Worm (Caenorhabditis elegans) whole organism, L4 larva: ENCODE data around the gene F44B9.2.

Source experiments
- F37D6.2 ChIP-seq: sonication (generic microtip); optimal IDR thresholded peaks from 2 replicates; lab custom pipeline; 2016; ENCODE audit warnings: mild to moderate bottlenecking, missing genetic modification characterization, missing compliant biosample characterization
- F44E2.7 ChIP-seq: fragments of 200-800 bp; sonication (Bioruptor generic); IDR thresholded peaks from 2 replicates; pipeline ENCODE4 v2.1.2; 2022; ENCODE audit warnings: missing genetic modification characterization, missing compliant biosample characterization
- R02D3.7 ChIP-seq: fragments of 150-350 bp; sonication (generic microtip); optimal IDR thresholded peaks from 3 replicates; lab custom pipeline; 2014; ENCODE audit warnings: missing biosample characterization, missing genetic modification characterization
- T20F7.1 ChIP-seq: fragments of 200-800 bp; sonication (Bioruptor generic); optimal IDR thresholded peaks from 2 replicates; lab custom pipeline; 2018; ENCODE audit warnings: mild to moderate bottlenecking, missing genetic modification characterization, missing compliant biosample characterization
- Y105C5A.15 ChIP-seq: fragments of 200-800 bp; sonication (Bioruptor generic); IDR thresholded peaks from 2 replicates; pipeline ENCODE4 v1.3.6; 2022; ENCODE audit warnings: missing genetic modification characterization, missing compliant biosample characterization
- ZK337.2 ChIP-seq: fragments of 200-800 bp; sonication (Bioruptor generic); IDR thresholded peaks from 2 replicates; pipeline ENCODE4 v1.3.6; 2022; ENCODE audit warnings: missing genetic modification reagents, missing genetic modification characterization, missing compliant biosample characterization
- ZK546.5 ChIP-seq, 2 experiments: sonication (generic microtip); optimal IDR thresholded peaks; 2 replicates each; lab custom pipeline; 2017; ENCODE audit warnings: missing biosample characterization in 2 of 2, missing genetic modification characterization in 2 of 2
- aha-1 ChIP-seq: fragments of 150-350 bp; peaks from one replicate; lab custom pipeline; 2014; ENCODE audit warnings: missing biosample characterization, missing genetic modification characterization
- aly-2 ChIP-seq: sonication (generic microtip); optimal IDR thresholded peaks from 2 replicates; lab custom pipeline; 2018; ENCODE audit warnings: missing biosample characterization, missing genetic modification characterization
- arid-1 ChIP-seq: fragments of 200-800 bp; sonication (Bioruptor generic); conservative IDR thresholded peaks from 2 replicates; pipeline ENCODE4 v1.3.6; 2022; ENCODE audit warnings: missing genetic modification reagents, missing genetic modification characterization, missing compliant biosample characterization
- ceh-20 ChIP-seq: fragments of 200-800 bp; sonication (Bioruptor generic); IDR thresholded peaks from 2 replicates; pipeline ENCODE4 v1.3.6; 2022; ENCODE audit warnings: missing genetic modification reagents, missing genetic modification characterization, missing compliant biosample characterization
- ceh-32 ChIP-seq: sonication (generic microtip); optimal IDR thresholded peaks from 2 replicates; lab custom pipeline; 2016; ENCODE audit warnings: mild to moderate bottlenecking, missing genetic modification characterization, missing compliant biosample characterization; ENCODE audit not compliant: poor library complexity
- ceh-82 ChIP-seq: sonication (generic microtip); optimal IDR thresholded peaks from 2 replicates; lab custom pipeline; 2017; ENCODE audit warnings: missing biosample characterization, missing genetic modification characterization
- ctbp-1 ChIP-seq: fragments of 200-800 bp; sonication (Bioruptor generic); IDR thresholded peaks from 2 replicates; pipeline ENCODE4 v1.3.6; 2022; ENCODE audit warnings: missing genetic modification reagents, missing genetic modification characterization, missing compliant biosample characterization
- daf-16 ChIP-seq, 3 experiments: sonication (generic microtip); optimal IDR thresholded peaks; 2 replicates each; lab custom pipeline; 2016 to 2017; ENCODE audit warnings: missing genetic modification characterization in 3 of 3, missing genetic modification reagents in 3 of 3, mild to moderate bottlenecking in 2 of 3, missing compliant biosample characterization in 2 of 3, missing biosample characterization in 1 of 3, moderate library complexity in 1 of 3
- dmd-6 ChIP-seq: fragments of 200-800 bp; sonication (Bioruptor generic); IDR thresholded peaks from 2 replicates; pipeline ENCODE4 v1.3.6; 2022; ENCODE audit warnings: missing genetic modification reagents, missing genetic modification characterization, missing compliant biosample characterization
- dmd-8 ChIP-seq: fragments of 200-800 bp; sonication (Bioruptor generic); IDR thresholded peaks from 2 replicates; pipeline ENCODE4 v1.3.6; 2022; ENCODE audit warnings: missing genetic modification characterization, missing compliant biosample characterization
- duxl-1 ChIP-seq: sonication (generic microtip); optimal IDR thresholded peaks from 2 replicates; lab custom pipeline; 2016; ENCODE audit warnings: mild to moderate bottlenecking, missing genetic modification characterization, moderate library complexity, missing compliant biosample characterization; ENCODE audit not compliant: poor library complexity
- egl-43 ChIP-seq: fragments of 200-800 bp; sonication (Bioruptor generic); IDR thresholded peaks from 2 replicates; pipeline ENCODE4 v1.3.6; 2022; ENCODE audit warnings: missing genetic modification reagents, missing genetic modification characterization, missing compliant biosample characterization
- fos-1 ChIP-seq: fragments of 150-350 bp; optimal IDR thresholded peaks from 2 replicates; lab custom pipeline; 2014; ENCODE audit warnings: missing biosample characterization, missing genetic modification characterization
- gei-8 ChIP-seq: fragments of 200-800 bp; sonication (Bioruptor generic); optimal IDR thresholded peaks from 2 replicates; lab custom pipeline; 2018; ENCODE audit warnings: mild to moderate bottlenecking, missing genetic modification characterization, missing compliant biosample characterization
- hif-1 ChIP-seq, 2 experiments: sonication (generic microtip); optimal IDR thresholded peaks; 2 replicates each; lab custom pipeline; 2016 to 2017; ENCODE audit warnings: missing compliant biosample characterization in 2 of 2, missing genetic modification characterization in 2 of 2, missing genetic modification reagents in 2 of 2, missing genotype in 2 of 2, mild to moderate bottlenecking in 1 of 2
- hlh-11 ChIP-seq: fragments of 200-800 bp; sonication (Bioruptor generic); optimal IDR thresholded peaks from 2 replicates; lab custom pipeline; 2018; ENCODE audit warnings: mild to moderate bottlenecking, missing genetic modification characterization, missing compliant biosample characterization
- hlh-30 ChIP-seq: sonication (generic microtip); optimal IDR thresholded peaks from 2 replicates; lab custom pipeline; 2017; ENCODE audit warnings: antibody characterized with exemption, mild to moderate bottlenecking, missing genetic modification characterization, missing compliant biosample characterization; ENCODE audit not compliant: insufficient read depth
- hmg-1.1 ChIP-seq: fragments of 200-800 bp; sonication (Bioruptor generic); IDR thresholded peaks from 2 replicates; pipeline ENCODE4 v1.3.6; 2022; ENCODE audit warnings: missing genetic modification reagents, missing genetic modification characterization, missing compliant biosample characterization
- lim-7 ChIP-seq: fragments of 200-800 bp; sonication (Bioruptor generic); IDR thresholded peaks from 2 replicates; pipeline ENCODE4 v1.3.6; 2022; ENCODE audit warnings: missing genetic modification characterization, missing compliant biosample characterization
- lin-1 ChIP-seq: fragments of 200-800 bp; sonication (Bioruptor generic); IDR thresholded peaks from 2 replicates; pipeline ENCODE4 v1.3.6; 2022; ENCODE audit warnings: missing genetic modification reagents, missing genetic modification characterization, missing compliant biosample characterization
- lin-13 ChIP-seq: fragments of 150-350 bp; optimal IDR thresholded peaks from 2 replicates; lab custom pipeline; 2014; ENCODE audit warnings: missing biosample characterization, missing genetic modification reagents, missing genetic modification characterization
- lin-38 ChIP-seq: fragments of 200-800 bp; sonication (Bioruptor generic); IDR thresholded peaks from 2 replicates; pipeline ENCODE4 v1.3.6; 2022; ENCODE audit warnings: missing genetic modification reagents, missing genetic modification characterization, missing compliant biosample characterization
- lsy-2 ChIP-seq, 2 experiments: fragments of 150-350 bp in 1 of 2; sonication (generic microtip) in 1 of 2; optimal IDR thresholded peaks; 2 replicates each; lab custom pipeline; 2014 to 2017; ENCODE audit warnings: missing biosample characterization in 2 of 2, missing genetic modification characterization in 2 of 2
- madf-9 ChIP-seq: fragments of 200-800 bp; sonication (Bioruptor generic); conservative IDR thresholded peaks from 2 replicates; pipeline ENCODE4 v1.3.6; 2022; ENCODE audit warnings: missing genetic modification reagents, missing genetic modification characterization, missing compliant biosample characterization
- mep-1 ChIP-seq: fragments of 150-350 bp; sonication (generic microtip); optimal IDR thresholded peaks from 3 replicates; lab custom pipeline; 2014; ENCODE audit warnings: missing biosample characterization, missing genetic modification characterization
- mes-2 ChIP-seq: sonication (generic microtip); optimal IDR thresholded peaks from 2 replicates; lab custom pipeline; 2016; ENCODE audit warnings: missing genotype, mild to moderate bottlenecking, missing genetic modification characterization, missing compliant biosample characterization; ENCODE audit not compliant: poor library complexity, severe bottlenecking
- mxl-3 ChIP-seq: fragments of 200-800 bp; sonication (Bioruptor generic); optimal IDR thresholded peaks from 2 replicates; lab custom pipeline; 2018; ENCODE audit warnings: mild to moderate bottlenecking, missing genetic modification characterization, missing compliant biosample characterization
- nhr-102 ChIP-seq: sonication (generic microtip); optimal IDR thresholded peaks from 2 replicates; lab custom pipeline; 2016; ENCODE audit warnings: mild to moderate bottlenecking, missing genetic modification characterization, moderate library complexity, missing compliant biosample characterization
- nhr-11 ChIP-seq: fragments of 150-350 bp; optimal IDR thresholded peaks from 2 replicates; lab custom pipeline; 2014; ENCODE audit warnings: missing biosample characterization, missing genetic modification characterization
- nhr-48 ChIP-seq: sonication (generic microtip); optimal IDR thresholded peaks from 2 replicates; lab custom pipeline; 2016; ENCODE audit warnings: mild to moderate bottlenecking, missing genetic modification characterization, missing compliant biosample characterization
- pha-4 ChIP-seq, 2 experiments: fragments of 150-350 bp in 1 of 2; fragments of 200-800 bp in 1 of 2; sonication (Bioruptor generic) in 1 of 2; IDR thresholded peaks in 1 of 2; optimal IDR thresholded peaks in 1 of 2; 2 replicates each; pipeline versions ENCODE4 v1.3.6 to Lab custom; 2014 to 2022; ENCODE audit warnings: missing genetic modification characterization in 2 of 2, missing genetic modification reagents in 2 of 2, missing biosample characterization in 1 of 2, missing compliant biosample characterization in 1 of 2
- pqm-1 ChIP-seq: sonication (generic microtip); optimal IDR thresholded peaks from 2 replicates; lab custom pipeline; 2017; ENCODE audit warnings: missing biosample characterization, missing genetic modification characterization
- tra-1 ChIP-seq: fragments of 200-800 bp; sonication (Bioruptor generic); IDR thresholded peaks from 2 replicates; pipeline ENCODE4 v1.3.6; 2022; ENCODE audit warnings: missing genetic modification reagents, missing genetic modification characterization, missing compliant biosample characterization
- unc-62 ChIP-seq, 3 experiments: fragments of 150-350 bp in 1 of 3; sonication (generic microtip); optimal IDR thresholded peaks in 2 of 3; peaks in 1 of 3; 1 replicate in 1 of 3; 2 replicates in 2 of 3; lab custom pipeline; 2014 to 2017; ENCODE audit warnings: missing biosample characterization in 3 of 3, missing genetic modification characterization in 3 of 3, missing genetic modification reagents in 3 of 3, missing genotype in 1 of 3
- vab-7 ChIP-seq: fragments of 200-800 bp; sonication (Bioruptor generic); IDR thresholded peaks from 2 replicates; pipeline ENCODE4 v1.3.6; 2022; ENCODE audit warnings: missing genetic modification reagents, missing genetic modification characterization, missing compliant biosample characterization
- ztf-11 ChIP-seq: fragments of 150-350 bp; optimal IDR thresholded peaks from 2 replicates; lab custom pipeline; 2014; ENCODE audit warnings: missing biosample characterization, missing genetic modification characterization

F44B9.2 gene

ce11 chrIII:7977224-7977623 lies 45.0 kb upstream of the F44B9.2 start (continued):
- TF ChIP-seq nhr-48 (no peak), hlh-11 (tag; lab: Kevin White, UChicago) (peak; percentile 39), ztf-11 (tag; lab: Kevin White, UChicago) (no peak)

- no peak for TF ChIP-seq lsy-2 (tag; optimal IDR thresholded peaks at IDR 0.05; lab: Kevin White, UChicago)
- TF ChIP-seq lin-13 (GFP tag; lab: Kevin White, UChicago), result no peak
- TF ChIP-seq Y105C5A.15 (GFP tag; lab: Robert Waterston, UW), result no peak
Measured at ce11 chrIII:7977777-7978176, 44.5 kb upstream of the F44B9.2 start, which contains the start of gene C06G4.4. TSS of gene C06G4.4 (minus strand) at chrIII:7977812.

- peak; percentile 60 for TF ChIP-seq aha-1
- TF ChIP-seq tra-1, result no peak
- TF ChIP-seq F37D6.2 (tag; lab: Kevin White, UChicago), result no peak
- peak; percentile 57; the same call in 1 of the 2 replicates for TF ChIP-seq lim-7 (GFP tag; lab: Robert Waterston, UW)
- TF ChIP-seq F44E2.7, result 0 out of 2 replicates have a peak, but pooled peaks have one; percentile 45
- TF ChIP-seq fos-1 (tag; lab: Kevin White, UChicago), result no peak
- no peak for TF ChIP-seq ZK337.2
- TF ChIP-seq duxl-1, result peak; percentile 25
- 0 out of 2 replicates have a peak, but pooled peaks have one; percentile 60 for TF ChIP-seq egl-43 (GFP tag; lab: Robert Waterston, UW)
- 0 out of 2 replicates have a peak, but pooled peaks have one; percentile 19 for TF ChIP-seq ctbp-1 (GFP tag; lab: Robert Waterston, UW)
- no peak for TF ChIP-seq mep-1
- peak; percentile 31; the same call in 1 of the 2 replicates for TF ChIP-seq ceh-20 (GFP tag; lab: Robert Waterston, UW)
- TF ChIP-seq hlh-30 (tag; lab: Kevin White, UChicago), result peak; percentile 0
- peak; percentile 38; the same call in 1 of the 2 replicates for TF ChIP-seq madf-9
- TF ChIP-seq vab-7 (GFP tag; lab: Robert Waterston, UW), result 0 out of 2 replicates have a peak, but pooled peaks have one; percentile 48
- no peak for TF ChIP-seq hmg-1.1
- peak; percentile 15 for TF ChIP-seq mes-2 (tag; lab: Kevin White, UChicago)
- 0 out of 2 replicates have a peak, but pooled peaks have one; percentile 15 for TF ChIP-seq dmd-6 (GFP tag; lab: Robert Waterston, UW)
- TF ChIP-seq R02D3.7, result no peak
- no peak for TF ChIP-seq ZK546.5 (tag; optimal IDR thresholded peaks at IDR 0.05; lab: Kevin White, UChicago)
- no peak for TF ChIP-seq nhr-11
- no peak for TF ChIP-seq daf-16 (GFP tag; optimal IDR thresholded peaks at IDR 0.05; lab: Kevin White, UChicago)
- TF ChIP-seq daf-16 (tag; optimal IDR thresholded peaks at IDR 0.05; lab: Kevin White, UChicago), result peak; percentile 15
- TF ChIP-seq lin-1 (GFP tag; lab: Robert Waterston, UW), result 0 out of 2 replicates have a peak, but pooled peaks have one; percentile 10
- TF ChIP-seq T20F7.1 (GFP tag; lab: Kevin White, UChicago), result no peak
- TF ChIP-seq arid-1 (GFP tag; lab: Robert Waterston, UW), result 0 out of 2 replicates have a peak, but pooled peaks have one; percentile 13
- no peak for TF ChIP-seq ceh-32
- TF ChIP-seq lsy-2 (tag; optimal IDR thresholded peaks at IDR 0.05; lab: Kevin White, UChicago), result no peak
- TF ChIP-seq aly-2 (tag; lab: Kevin White, UChicago), result no peak
- no peak for TF ChIP-seq hif-1 (tag; optimal IDR thresholded peaks at IDR 0.05; lab: Kevin White, UChicago)
- no peak for TF ChIP-seq pqm-1 (tag; lab: Kevin White, UChicago)
- no peak for TF ChIP-seq ceh-82 (tag; lab: Kevin White, UChicago)
- peak; percentile 24 for TF ChIP-seq gei-8 (GFP tag; lab: Kevin White, UChicago)
- no peak for TF ChIP-seq lin-38 (GFP tag; lab: Robert Waterston, UW)
- no peak for TF ChIP-seq nhr-102 (tag; lab: Kevin White, UChicago)
- peak; percentile 31; the same call in 1 of the 2 replicates for TF ChIP-seq pha-4 (GFP tag; IDR thresholded peaks at IDR 0.05; lab: Robert Waterston, UW)
- no peak for TF ChIP-seq pha-4 (tag; optimal IDR thresholded peaks at IDR 0.05; lab: Kevin White, UChicago)
- peak in 1 of 2 experiments; percentile 57 for TF ChIP-seq unc-62 (GFP tag; optimal IDR thresholded peaks at IDR 0.05 in 1 of 2; lab: Kevin White, UChicago)
- TF ChIP-seq unc-62 (tag; optimal IDR thresholded peaks at IDR 0.05; lab: Kevin White, UChicago), result no peak
- TF ChIP-seq mxl-3, result peak; percentile 23
- 0 out of 2 replicates have a peak, but pooled peaks have one; percentile 38 for TF ChIP-seq dmd-8 (GFP tag; lab: Robert Waterston, UW)
Measured at ce11 chrIII:7978289-7978688, 44.0 kb upstream of the F44B9.2 start.
